Worm (Caenorhabditis elegans): ENCODE measurements around the gene slfl-5.

ce11 chrV:12211090-12211489 is 33.8 kb downstream of the slfl-5 start:
- TF ChIP-seq him-1 (tag; optimal IDR thresholded peaks at IDR 0.05) (no peak), dao-5 (tag; optimal IDR thresholded peaks at IDR 0.05) (no peak), W03F9.2 (tag; optimal IDR thresholded peaks at IDR 0.05) (no peak)

Measured in whole organism, L4/young adult.